Fruit fly (Drosophila melanogaster) whole organism, embryonic: ENCODE measurements around the gene CG13364.

Experiments
- BtbVII ChIP-seq: fragments of 200-800 bp; sonication (Bioruptor generic); optimal IDR thresholded peaks from 3 replicates; lab custom pipeline; 2017; ENCODE audit warnings: missing biosample characterization, mild to moderate bottlenecking, missing genetic modification characterization
- CG10959 ChIP-seq: fragments of 200-800 bp; sonication (Bioruptor generic); IDR thresholded peaks from 2 replicates; pipeline ENCODE4 v1.3.6; 2022; ENCODE audit warnings: missing biosample characterization, missing genetic modification characterization
- CG11723 ChIP-seq: fragments of 200-800 bp; sonication (Bioruptor generic); optimal IDR thresholded peaks from 2 replicates; lab custom pipeline; 2017; ENCODE audit warnings: missing biosample characterization, mild to moderate bottlenecking, missing genetic modification characterization
- CG13296 ChIP-seq: fragments of 200-800 bp; sonication (Bioruptor generic); optimal IDR thresholded peaks from 3 replicates; lab custom pipeline; 2018; ENCODE audit warnings: missing biosample characterization, mild to moderate bottlenecking, missing genetic modification characterization
- CG14667 ChIP-seq: fragments of 200-800 bp; sonication (Bioruptor generic); IDR thresholded peaks from 2 replicates; pipeline ENCODE4 v1.3.6; 2022; ENCODE audit warnings: missing biosample characterization, missing genetic modification characterization
- CG17359 ChIP-seq: fragments of 200-800 bp; sonication (Bioruptor generic); optimal IDR thresholded peaks from 3 replicates; lab custom pipeline; 2018; ENCODE audit warnings: missing biosample characterization, mild to moderate bottlenecking, missing genetic modification characterization, moderate library complexity
- CG17361 ChIP-seq: fragments of 200-800 bp; sonication (Bioruptor generic); IDR thresholded peaks from 3 replicates; pipeline ENCODE4 v1.3.6; 2022; ENCODE audit warnings: missing biosample characterization, missing genetic modification characterization
- CG1832 ChIP-seq: fragments of 200-800 bp; sonication (Bioruptor generic); optimal IDR thresholded peaks from 2 replicates; lab custom pipeline; 2017; ENCODE audit warnings: missing biosample characterization, mild to moderate bottlenecking, missing genetic modification characterization, inconsistent platforms
- CG2116 ChIP-seq: fragments of 200-800 bp; sonication (Bioruptor generic); optimal IDR thresholded peaks from 3 replicates; lab custom pipeline; 2018; ENCODE audit warnings: missing biosample characterization, mild to moderate bottlenecking, missing genetic modification characterization
- CG2712 ChIP-seq: fragments of 200-800 bp; optimal IDR thresholded peaks from 3 replicates; lab custom pipeline; 2019; ENCODE audit warnings: missing biosample characterization, mild to moderate bottlenecking, missing genetic modification characterization, moderate library complexity
- CG32767 ChIP-seq: fragments of 200-800 bp; sonication (Bioruptor generic); IDR thresholded peaks from 2 replicates; pipeline ENCODE4 v1.3.6; 2022; ENCODE audit warnings: missing biosample characterization, missing genetic modification characterization
- CG32772 ChIP-seq: fragments of 200-800 bp; sonication (Bioruptor generic); IDR thresholded peaks from 2 replicates; pipeline ENCODE4 v1.3.6; 2022; ENCODE audit warnings: missing biosample characterization, missing genetic modification characterization
- CG4328 ChIP-seq: fragments of 200-800 bp; sonication (Bioruptor generic); optimal IDR thresholded peaks from 3 replicates; lab custom pipeline; 2017; ENCODE audit warnings: missing biosample characterization, missing genetic modification reagents, missing genetic modification characterization
- CG43689 ChIP-seq: fragments of 200-800 bp; sonication (Bioruptor generic); IDR thresholded peaks from 2 replicates; pipeline ENCODE4 v1.3.6; 2022; ENCODE audit warnings: missing biosample characterization, missing genetic modification characterization
- CG4424 ChIP-seq: fragments of 200-800 bp; sonication (Bioruptor generic); optimal IDR thresholded peaks from 3 replicates; lab custom pipeline; 2016; ENCODE audit warnings: missing biosample characterization, missing genetic modification characterization
- CG4707 ChIP-seq: fragments of 200-800 bp; sonication (Bioruptor generic); optimal IDR thresholded peaks from 2 replicates; lab custom pipeline; 2018; ENCODE audit warnings: missing biosample characterization, mild to moderate bottlenecking, missing genetic modification characterization, moderate library complexity
- CG5180 ChIP-seq: fragments of 200-800 bp; sonication (Bioruptor generic); optimal IDR thresholded peaks from 3 replicates; lab custom pipeline; 2017; ENCODE audit warnings: missing biosample characterization, missing genetic modification characterization, mild to moderate bottlenecking, moderate library complexity, missing genetic modification reagents
- CG6654 ChIP-seq: fragments of 200-800 bp; sonication (Bioruptor generic); optimal IDR thresholded peaks from 2 replicates; lab custom pipeline; 2017; ENCODE audit warnings: missing biosample characterization, mild to moderate bottlenecking, missing genetic modification characterization
- CG6791 ChIP-seq: fragments of 200-800 bp; sonication (Bioruptor generic); IDR thresholded peaks from 3 replicates; pipeline ENCODE4 v1.3.6; 2022; ENCODE audit warnings: missing biosample characterization, missing genetic modification characterization; ENCODE audit not compliant: partially characterized antibody
- CG6813 ChIP-seq: fragments of 200-800 bp; sonication (Bioruptor generic); optimal IDR thresholded peaks from 2 replicates; lab custom pipeline; 2017; ENCODE audit warnings: missing biosample characterization, missing genetic modification characterization, mild to moderate bottlenecking, moderate library complexity, missing genetic modification reagents
- CG7839 ChIP-seq: fragments of 200-800 bp; sonication (Bioruptor generic); optimal IDR thresholded peaks from 3 replicates; lab custom pipeline; 2018; ENCODE audit warnings: missing biosample characterization, mild to moderate bottlenecking, missing genetic modification characterization, moderate library complexity
- CG8290 ChIP-seq, 3 experiments: fragments of 200-800 bp; sonication (Bioruptor generic); optimal IDR thresholded peaks; 2 replicates each; lab custom pipeline; 2016 to 2019; ENCODE audit warnings: missing biosample characterization in 3 of 3, missing genetic modification characterization in 3 of 3, mild to moderate bottlenecking in 2 of 3, moderate library complexity in 1 of 3
- CG8944 ChIP-seq: fragments of 200-800 bp; sonication (Bioruptor generic); optimal IDR thresholded peaks from 3 replicates; lab custom pipeline; 2016; ENCODE audit warnings: missing biosample characterization, missing genetic modification characterization
- Chrac-16 ChIP-seq: fragments of 200-800 bp; sonication (Bioruptor generic); optimal IDR thresholded peaks from 3 replicates; lab custom pipeline; 2016; ENCODE audit warnings: missing biosample characterization, missing genetic modification characterization
- D19A ChIP-seq: fragments of 200-800 bp; optimal IDR thresholded peaks from 3 replicates; lab custom pipeline; 2019; ENCODE audit warnings: missing biosample characterization, mild to moderate bottlenecking, missing genetic modification characterization, moderate library complexity
- Dad ChIP-seq: fragments of 200-800 bp; sonication (Bioruptor generic); optimal IDR thresholded peaks from 3 replicates; lab custom pipeline; 2016; ENCODE audit warnings: missing biosample characterization, missing genetic modification characterization
- Dbx ChIP-seq: fragments of 200-800 bp; sonication (Bioruptor generic); IDR thresholded peaks from 3 replicates; pipeline ENCODE4 v1.3.6; 2022; ENCODE audit warnings: missing biosample characterization, missing genetic modification characterization
- Dip3 ChIP-seq: fragments of 200-800 bp; sonication (Bioruptor generic); optimal IDR thresholded peaks from 3 replicates; lab custom pipeline; 2016; ENCODE audit warnings: missing biosample characterization, missing genetic modification characterization
- Drgx ChIP-seq: fragments of 200-800 bp; sonication (Bioruptor generic); IDR thresholded peaks from 2 replicates; pipeline ENCODE4 v1.3.6; 2022; ENCODE audit warnings: missing biosample characterization, missing genetic modification characterization
- Ets97D ChIP-seq: fragments of 200-800 bp; sonication (Bioruptor generic); optimal IDR thresholded peaks from 3 replicates; lab custom pipeline; 2016; ENCODE audit warnings: missing biosample characterization, missing genetic modification characterization
- GATAe ChIP-seq: fragments of 200-800 bp; sonication (Bioruptor generic); conservative IDR thresholded peaks from 2 replicates; pipeline ENCODE4 v1.3.6; 2022; ENCODE audit warnings: missing biosample characterization, missing genetic modification characterization
- Gug ChIP-seq: fragments of 200-800 bp; sonication (Bioruptor generic); IDR thresholded peaks from 4 replicates; pipeline ENCODE4 v1.3.6; 2022; ENCODE audit warnings: missing biosample characterization, missing genetic modification characterization
- HLHmδ ChIP-seq: fragments of 200-800 bp; sonication (Bioruptor generic); optimal IDR thresholded peaks from 2 replicates; lab custom pipeline; 2018; ENCODE audit warnings: missing biosample characterization, mild to moderate bottlenecking, missing genetic modification characterization, moderate library complexity
- Mad ChIP-seq: fragments of 200-800 bp; sonication (Bioruptor generic); optimal IDR thresholded peaks from 2 replicates; lab custom pipeline; 2016; ENCODE audit warnings: missing biosample characterization, missing genetic modification characterization
- Pdp1 ChIP-seq, 2 experiments: fragments of 200-800 bp; sonication (Bioruptor generic); optimal IDR thresholded peaks; 3 replicates each; lab custom pipeline; 2016; ENCODE audit warnings: missing biosample characterization in 2 of 2, missing genetic modification characterization in 2 of 2, mild to moderate bottlenecking in 1 of 2, moderate library complexity in 1 of 2
- Rfx ChIP-seq: fragments of 200-800 bp; sonication (Bioruptor generic); IDR thresholded peaks from 2 replicates; pipeline ENCODE4 v1.3.6; 2022; ENCODE audit warnings: missing biosample characterization, missing genetic modification characterization
- TFAM ChIP-seq: fragments of 200-800 bp; sonication (Bioruptor generic); optimal IDR thresholded peaks from 2 replicates; lab custom pipeline; 2017; ENCODE audit warnings: missing biosample characterization, missing genetic modification characterization, inconsistent platforms
- Xbp1 ChIP-seq: fragments of 200-800 bp; sonication (Bioruptor generic); optimal IDR thresholded peaks from 3 replicates; lab custom pipeline; 2016; ENCODE audit warnings: missing biosample characterization, mild to moderate bottlenecking, missing genetic modification characterization
- YL-1 ChIP-seq: fragments of 200-800 bp; sonication (Bioruptor generic); optimal IDR thresholded peaks from 3 replicates; lab custom pipeline; 2017; ENCODE audit warnings: missing biosample characterization, mild to moderate bottlenecking, missing genetic modification characterization
- ase ChIP-seq: fragments of 200-800 bp; sonication (Bioruptor generic); IDR thresholded peaks from 3 replicates; pipeline ENCODE4 v1.3.6; 2022; ENCODE audit warnings: missing biosample characterization, missing genetic modification characterization
- ems ChIP-seq: fragments of 200-800 bp; sonication (Bioruptor generic); optimal IDR thresholded peaks from 3 replicates; lab custom pipeline; 2016; ENCODE audit warnings: missing biosample characterization, missing genetic modification characterization
- gcm2 ChIP-seq: fragments of 200-800 bp; sonication (Bioruptor generic); optimal IDR thresholded peaks from 2 replicates; lab custom pipeline; 2016; ENCODE audit warnings: missing biosample characterization, missing genetic modification characterization
- her ChIP-seq: fragments of 200-800 bp; sonication (Bioruptor generic); optimal IDR thresholded peaks from 2 replicates; lab custom pipeline; 2016; ENCODE audit warnings: missing biosample characterization, missing genetic modification characterization
- luna ChIP-seq: fragments of 200-800 bp; sonication (Bioruptor generic); optimal IDR thresholded peaks from 2 replicates; lab custom pipeline; 2016; ENCODE audit warnings: missing biosample characterization, missing genetic modification characterization
- mld ChIP-seq: fragments of 200-800 bp; sonication (Bioruptor generic); IDR thresholded peaks from 3 replicates; pipeline ENCODE4 v1.3.6; 2022; ENCODE audit warnings: missing biosample characterization, missing genetic modification characterization; ENCODE audit not compliant: partially characterized antibody
- pum ChIP-seq: fragments of 200-800 bp; sonication (Bioruptor generic); optimal IDR thresholded peaks from 2 replicates; lab custom pipeline; 2016; ENCODE audit warnings: missing biosample characterization, missing genetic modification characterization
- schlank ChIP-seq: fragments of 200-800 bp; sonication (Bioruptor generic); optimal IDR thresholded peaks from 2 replicates; lab custom pipeline; 2018; ENCODE audit warnings: missing biosample characterization, mild to moderate bottlenecking, missing genetic modification characterization
- sr ChIP-seq: fragments of 200-800 bp; sonication (Bioruptor generic); IDR thresholded peaks from 3 replicates; pipeline ENCODE4 v1.3.6; 2022; ENCODE audit warnings: missing biosample characterization, missing genetic modification characterization
- tap ChIP-seq: fragments of 200-800 bp; optimal IDR thresholded peaks from 3 replicates; lab custom pipeline; 2019; ENCODE audit warnings: missing biosample characterization, mild to moderate bottlenecking, missing genetic modification characterization, moderate library complexity

Gene CG13364

dm6 chrX:629239-629821, 4.3 kb upstream of the CG13364 start, which contains the start of the genes RpL36 and Mybbp1A (continued):
- peak; percentile 79 for TF ChIP-seq schlank
- TF ChIP-seq CG10959 (GFP tag; lab: Robert Waterston, UW) = no peak
- TF ChIP-seq Dip3 (GFP tag; lab: Kevin White, UChicago) = peak; percentile 59
- TF ChIP-seq ems (GFP tag; lab: Kevin White, UChicago) = peak; percentile 72
- TF ChIP-seq TFAM (GFP tag; lab: Kevin White, UChicago) = peak; percentile 43
- TF ChIP-seq D19A (tag; lab: Kevin White, UChicago) = no peak
- peak; percentile 66 for TF ChIP-seq Xbp1
- TF ChIP-seq CG4328 (GFP tag; lab: Kevin White, UChicago) = peak; percentile 83
- peak; percentile 74 for TF ChIP-seq HLHmδ
- peak; percentile 63 for TF ChIP-seq CG6813 (GFP tag; lab: Kevin White, UChicago)
- TF ChIP-seq YL-1 (GFP tag; lab: Kevin White, UChicago) = peak; percentile 84
- peak; percentile 37; the same call in 1 of the 2 replicates for TF ChIP-seq CG43689
- TF ChIP-seq CG14667 = no peak
- TF ChIP-seq CG6654 (GFP tag; lab: Kevin White, UChicago) = no peak
- TF ChIP-seq Mad = peak; percentile 71
- TF ChIP-seq CG8290 (GFP tag; optimal IDR thresholded peaks at IDR 0.05; lab: Kevin White, UChicago) = peak; percentile 35
- peak; percentile 48 to 90 for TF ChIP-seq CG8290 (tag; optimal IDR thresholded peaks at IDR 0.05; lab: Kevin White, UChicago)
- TF ChIP-seq sr = peak; percentile 74; the same call in 2 of the 3 replicates
- TF ChIP-seq gcm2 (GFP tag; lab: Kevin White, UChicago) = peak; percentile 41
- peak; percentile 55 for TF ChIP-seq CG8944
- TF ChIP-seq CG5180 (GFP tag; lab: Kevin White, UChicago) = no peak
- peak; percentile 73 for TF ChIP-seq BtbVII (GFP tag; lab: Kevin White, UChicago)
- no peak for TF ChIP-seq tap (tag; lab: Kevin White, UChicago)
- TF ChIP-seq Rfx (GFP tag; lab: Robert Waterston, UW) = peak; percentile 85
- TF ChIP-seq CG17361 (GFP tag; lab: Robert Waterston, UW) = peak; percentile 76; the same call in 2 of the 3 replicates
- peak; percentile 86 for TF ChIP-seq her (GFP tag; lab: Kevin White, UChicago)
- TF ChIP-seq CG2116 (GFP tag; lab: Kevin White, UChicago) = peak; percentile 93
- TF ChIP-seq mld (GFP tag; lab: Robert Waterston, UW) = peak; percentile 64; the same call in 2 of the 3 replicates
- TF ChIP-seq CG1832 (GFP tag; lab: Kevin White, UChicago) = no peak
- peak; percentile 70 for TF ChIP-seq CG32772 (GFP tag; lab: Robert Waterston, UW)
- peak; percentile 34 for TF ChIP-seq pum (GFP tag; lab: Kevin White, UChicago)
- peak; percentile 85 for TF ChIP-seq CG6791 (GFP tag; lab: Robert Waterston, UW)
- TF ChIP-seq Ets97D (GFP tag; lab: Kevin White, UChicago) = peak; percentile 99
- peak; percentile 82 for TF ChIP-seq CG13296 (GFP tag; lab: Kevin White, UChicago)
- peak; percentile 46 for TF ChIP-seq CG17359 (tag; lab: Kevin White, UChicago)
- TF ChIP-seq luna (GFP tag; lab: Kevin White, UChicago) = peak; percentile 58
- TF ChIP-seq CG4424 (GFP tag; lab: Kevin White, UChicago) = peak; percentile 63
- TF ChIP-seq CG11723 (GFP tag; lab: Kevin White, UChicago) = peak; percentile 74
- peak; percentile 56; the same call in 2 of the 3 replicates for TF ChIP-seq ase
- TF ChIP-seq Pdp1 (GFP tag; optimal IDR thresholded peaks at IDR 0.05; lab: Kevin White, UChicago) = peak; percentile 37 to 71
- TF ChIP-seq CG2712 (tag; lab: Kevin White, UChicago) = peak; percentile 44
- TF ChIP-seq GATAe (GFP tag; lab: Robert Waterston, UW) = no peak
- TF ChIP-seq CG4707 (GFP tag; lab: Kevin White, UChicago) = peak; percentile 46
- TF ChIP-seq CG32767 (GFP tag; lab: Robert Waterston, UW) = 0 out of 2 replicates have a peak, but pooled peaks have one; percentile 41
- TF ChIP-seq Dad (GFP tag; lab: Kevin White, UChicago) = peak; percentile 56
- peak; percentile 85 for TF ChIP-seq Dbx (GFP tag; lab: Robert Waterston, UW)
- peak; percentile 51 for TF ChIP-seq Chrac-16
- peak; percentile 33; the same call in 1 of the 2 replicates for TF ChIP-seq Drgx (GFP tag; lab: Robert Waterston, UW)
- peak; percentile 52; the same call in 1 of the 4 replicates for TF ChIP-seq Gug (GFP tag; lab: Robert Waterston, UW)
- peak; percentile 66 for TF ChIP-seq CG7839 (tag; lab: Kevin White, UChicago)
